Fruit fly (Drosophila melanogaster) whole organism, embryonic: ENCODE results near the gene Inx5.
A peak's percentile ranks its signal among the peaks of the same experiment; 100 is the strongest.

ENCODE experiments used
- CG10274 ChIP-seq: fragments of 200-800 bp; sonication (Bioruptor generic); optimal IDR thresholded peaks from 3 replicates; lab custom pipeline; 2017; ENCODE audit warnings: missing biosample characterization, mild to moderate bottlenecking, missing genetic modification characterization
- CG10321 ChIP-seq: fragments of 200-800 bp; sonication (Bioruptor generic); IDR thresholded peaks from 2 replicates; pipeline ENCODE4 v1.3.6; 2022; ENCODE audit warnings: missing biosample characterization, missing genetic modification characterization
- CG10654 ChIP-seq: fragments of 200-800 bp; sonication (Bioruptor generic); optimal IDR thresholded peaks from 2 replicates; lab custom pipeline; 2016; ENCODE audit warnings: missing biosample characterization, missing genetic modification characterization
- CG10979 ChIP-seq: fragments of 200-800 bp; sonication (Bioruptor generic); optimal IDR thresholded peaks from 2 replicates; lab custom pipeline; 2018; ENCODE audit warnings: missing biosample characterization, mild to moderate bottlenecking, missing genetic modification characterization, moderate library complexity
- CG11695 ChIP-seq: fragments of 200-800 bp; sonication (Bioruptor generic); IDR thresholded peaks from 3 replicates; pipeline ENCODE4 v1.3.6; 2022; ENCODE audit warnings: missing biosample characterization, missing genetic modification characterization
- CG12104 ChIP-seq: fragments of 200-800 bp; sonication (Bioruptor generic); optimal IDR thresholded peaks from 3 replicates; lab custom pipeline; 2016; ENCODE audit warnings: missing biosample characterization, missing genetic modification characterization
- CG12219 ChIP-seq: fragments of 200-800 bp; sonication (Bioruptor generic); optimal IDR thresholded peaks from 3 replicates; lab custom pipeline; 2018; ENCODE audit warnings: missing biosample characterization, mild to moderate bottlenecking, missing genetic modification characterization
- CG1233 ChIP-seq: fragments of 200-800 bp; sonication (Bioruptor generic); optimal IDR thresholded peaks from 4 replicates; lab custom pipeline; 2018; ENCODE audit warnings: missing biosample characterization, mild to moderate bottlenecking, missing genetic modification characterization
- CG15073 ChIP-seq: fragments of 200-800 bp; sonication (Bioruptor generic); optimal IDR thresholded peaks from 2 replicates; lab custom pipeline; 2016; ENCODE audit warnings: missing biosample characterization, missing genetic modification characterization
- CG1529 ChIP-seq: fragments of 200-800 bp; sonication (Bioruptor generic); optimal IDR thresholded peaks from 3 replicates; lab custom pipeline; 2018; ENCODE audit warnings: missing biosample characterization, missing genetic modification characterization
- CG15601 ChIP-seq: fragments of 200-800 bp; sonication (Bioruptor generic); optimal IDR thresholded peaks from 3 replicates; lab custom pipeline; 2019; ENCODE audit warnings: missing biosample characterization, mild to moderate bottlenecking, missing genetic modification characterization, moderate library complexity
- CG15696 ChIP-seq: fragments of 200-800 bp; sonication (Bioruptor generic); optimal IDR thresholded peaks from 2 replicates; lab custom pipeline; 2019; ENCODE audit warnings: missing biosample characterization, mild to moderate bottlenecking, missing genetic modification characterization, moderate library complexity
- CG16815 ChIP-seq: fragments of 200-800 bp; sonication (Bioruptor generic); optimal IDR thresholded peaks from 3 replicates; lab custom pipeline; 2017; ENCODE audit warnings: missing biosample characterization, mild to moderate bottlenecking, missing genetic modification characterization
- CG17829 ChIP-seq: fragments of 200-800 bp; optimal IDR thresholded peaks from 2 replicates; lab custom pipeline; 2019; ENCODE audit warnings: missing biosample characterization, mild to moderate bottlenecking, missing genetic modification characterization, moderate library complexity
- CG18599 ChIP-seq: fragments of 200-800 bp; sonication (Bioruptor generic); optimal IDR thresholded peaks from 3 replicates; lab custom pipeline; 2017; ENCODE audit warnings: missing biosample characterization, missing genetic modification characterization, mild to moderate bottlenecking, moderate library complexity, missing genetic modification reagents
- CG18764 ChIP-seq: fragments of 200-800 bp; sonication (Bioruptor generic); optimal IDR thresholded peaks from 3 replicates; lab custom pipeline; 2016; ENCODE audit warnings: missing biosample characterization, missing genetic modification characterization
- CG2116 ChIP-seq: fragments of 200-800 bp; sonication (Bioruptor generic); optimal IDR thresholded peaks from 3 replicates; lab custom pipeline; 2018; ENCODE audit warnings: missing biosample characterization, mild to moderate bottlenecking, missing genetic modification characterization
- CG2712 ChIP-seq: fragments of 200-800 bp; optimal IDR thresholded peaks from 3 replicates; lab custom pipeline; 2019; ENCODE audit warnings: missing biosample characterization, mild to moderate bottlenecking, missing genetic modification characterization, moderate library complexity
- CG3726 ChIP-seq: fragments of 200-800 bp; sonication (Bioruptor generic); IDR thresholded peaks from 3 replicates; pipeline ENCODE4, ENCODE4 v1.3.6; 2022; ENCODE audit warnings: missing biosample characterization, missing genetic modification characterization
- CG4360 ChIP-seq: fragments of 200-800 bp; sonication (Bioruptor generic); IDR thresholded peaks from 2 replicates; pipeline ENCODE4 v1.3.6; 2022; ENCODE audit warnings: missing biosample characterization, missing genetic modification characterization
- CG9215 ChIP-seq: fragments of 200-800 bp; sonication (Bioruptor generic); IDR thresholded peaks from 2 replicates; pipeline ENCODE4 v1.3.6; 2022; ENCODE audit warnings: missing biosample characterization, missing genetic modification characterization
- CG9932 ChIP-seq: fragments of 200-800 bp; sonication (Bioruptor generic); IDR thresholded peaks from 2 replicates; pipeline ENCODE4 v1.3.6; 2022; ENCODE audit warnings: missing biosample characterization, missing genetic modification characterization
- CkIIα-i1 ChIP-seq: fragments of 200-800 bp; sonication (Bioruptor generic); IDR thresholded peaks from 2 replicates; pipeline ENCODE4 v1.3.6; 2022; ENCODE audit warnings: missing biosample characterization, missing genetic modification characterization
- D19A ChIP-seq: fragments of 200-800 bp; optimal IDR thresholded peaks from 3 replicates; lab custom pipeline; 2019; ENCODE audit warnings: missing biosample characterization, mild to moderate bottlenecking, missing genetic modification characterization, moderate library complexity
- Ets65A ChIP-seq: fragments of 200-800 bp; sonication (Bioruptor generic); peaks from one replicate; lab custom pipeline; 2016; ENCODE audit warnings: missing biosample characterization, missing genetic modification characterization
- H2.0 ChIP-seq: fragments of 200-800 bp; sonication (Bioruptor generic); IDR thresholded peaks from 2 replicates; pipeline ENCODE4 v1.3.6; 2022; ENCODE audit warnings: missing biosample characterization, missing genetic modification characterization
- Hmr ChIP-seq: fragments of 200-800 bp; sonication (Bioruptor generic); optimal IDR thresholded peaks from 3 replicates; lab custom pipeline; 2017; ENCODE audit warnings: mild to moderate bottlenecking, missing biosample characterization, missing genetic modification reagents, missing genetic modification characterization
- Max ChIP-seq: fragments of 200-800 bp; sonication (Bioruptor generic); optimal IDR thresholded peaks from 2 replicates; lab custom pipeline; 2016; ENCODE audit warnings: missing biosample characterization, mild to moderate bottlenecking, missing genetic modification characterization
- Mes4 ChIP-seq: fragments of 200-800 bp; sonication (Bioruptor generic); optimal IDR thresholded peaks from 2 replicates; lab custom pipeline; 2016; ENCODE audit warnings: missing biosample characterization, missing genetic modification characterization
- Nf-YB ChIP-seq: fragments of 200-800 bp; sonication (Bioruptor generic); optimal IDR thresholded peaks from 3 replicates; lab custom pipeline; 2019; ENCODE audit warnings: missing biosample characterization, mild to moderate bottlenecking, missing genetic modification characterization, moderate library complexity
- Pdp1 ChIP-seq, 2 experiments: fragments of 200-800 bp; sonication (Bioruptor generic); optimal IDR thresholded peaks; 3 replicates each; lab custom pipeline; 2016; ENCODE audit warnings: missing biosample characterization in 2 of 2, missing genetic modification characterization in 2 of 2, mild to moderate bottlenecking in 1 of 2, moderate library complexity in 1 of 2
- Ptx1 ChIP-seq: fragments of 200-800 bp; sonication (Bioruptor generic); IDR thresholded peaks from 2 replicates; pipeline ENCODE4 v1.3.6; 2022; ENCODE audit warnings: missing biosample characterization, missing genetic modification characterization
- Six4 ChIP-seq: fragments of 200-800 bp; sonication (Bioruptor generic); optimal IDR thresholded peaks from 2 replicates; lab custom pipeline; 2016; ENCODE audit warnings: missing biosample characterization, missing genetic modification characterization
- Sox100B ChIP-seq: fragments of 200-800 bp; sonication (Bioruptor generic); optimal IDR thresholded peaks from 3 replicates; lab custom pipeline; 2018; ENCODE audit warnings: missing biosample characterization, mild to moderate bottlenecking, missing genetic modification characterization
- Usf ChIP-seq: fragments of 200-800 bp; sonication (Bioruptor generic); optimal IDR thresholded peaks from 2 replicates; lab custom pipeline; 2017; ENCODE audit warnings: missing genotype, missing biosample characterization, missing genetic modification characterization
- btn ChIP-seq: fragments of 200-800 bp; sonication (Bioruptor generic); optimal IDR thresholded peaks from 2 replicates; lab custom pipeline; 2016; ENCODE audit warnings: missing biosample characterization, missing genetic modification characterization
- chif ChIP-seq, 2 experiments: fragments of 200-800 bp; sonication (Bioruptor generic); optimal IDR thresholded peaks; 3 replicates each; lab custom pipeline; 2016; ENCODE audit warnings: missing biosample characterization in 2 of 2, missing genetic modification characterization in 2 of 2
- ewg ChIP-seq: fragments of 200-800 bp; sonication (Bioruptor generic); optimal IDR thresholded peaks from 3 replicates; lab custom pipeline; 2017; ENCODE audit warnings: mild to moderate bottlenecking, missing biosample characterization, missing genetic modification reagents, missing genetic modification characterization
- gem ChIP-seq: fragments of 200-800 bp; sonication (Bioruptor generic); optimal IDR thresholded peaks from 2 replicates; lab custom pipeline; 2019; ENCODE audit warnings: missing biosample characterization, mild to moderate bottlenecking, missing genetic modification characterization, moderate library complexity
- gsb-n ChIP-seq: fragments of 200-800 bp; sonication (Bioruptor generic); optimal IDR thresholded peaks from 3 replicates; lab custom pipeline; 2018; ENCODE audit warnings: missing biosample characterization, mild to moderate bottlenecking, missing genetic modification characterization
- gt ChIP-seq: fragments of 200-800 bp; sonication (Bioruptor generic); IDR thresholded peaks from 2 replicates; pipeline ENCODE4 v1.3.6; 2022; ENCODE audit warnings: missing biosample characterization, missing genetic modification characterization
- lab ChIP-seq: fragments of 200-800 bp; sonication (Bioruptor generic); optimal IDR thresholded peaks from 3 replicates; lab custom pipeline; 2017; ENCODE audit warnings: missing biosample characterization, missing genetic modification characterization, mild to moderate bottlenecking, moderate library complexity, missing genetic modification reagents
- lov ChIP-seq, 2 experiments: fragments of 200-800 bp in 1 of 2; fragments of >200 bp in 1 of 2; sonication (Bioruptor generic) in 1 of 2; IDR thresholded peaks in 1 of 2; optimal IDR thresholded peaks in 1 of 2; 2 replicates in 1 of 2; 3 replicates in 1 of 2; pipeline versions ENCODE4 v1.3.6 to Lab custom; 2017 to 2022; ENCODE audit warnings: missing biosample characterization in 1 of 2, missing genetic modification characterization in 1 of 2
- luna ChIP-seq: fragments of 200-800 bp; sonication (Bioruptor generic); optimal IDR thresholded peaks from 2 replicates; lab custom pipeline; 2016; ENCODE audit warnings: missing biosample characterization, missing genetic modification characterization
- run ChIP-seq: fragments of 200-800 bp; sonication (Bioruptor generic); optimal IDR thresholded peaks from 3 replicates; lab custom pipeline; 2018; ENCODE audit warnings: missing biosample characterization, mild to moderate bottlenecking, missing genetic modification characterization
- salm ChIP-seq: fragments of 200-800 bp; sonication (Bioruptor generic); optimal IDR thresholded peaks from 2 replicates; lab custom pipeline; 2018; ENCODE audit warnings: missing biosample characterization, mild to moderate bottlenecking, missing genetic modification characterization
- so ChIP-seq: fragments of 200-800 bp; sonication (Bioruptor generic); IDR thresholded peaks from 3 replicates; pipeline ENCODE4 v1.3.6; 2022; ENCODE audit warnings: missing biosample characterization, missing genetic modification characterization
- toy ChIP-seq: fragments of 200-800 bp; sonication (Bioruptor generic); IDR thresholded peaks from 2 replicates; pipeline ENCODE4 v1.3.6; 2022; ENCODE audit warnings: missing biosample characterization, missing genetic modification characterization
- vvl ChIP-seq: fragments of 200-800 bp; sonication (Bioruptor generic); IDR thresholded peaks from 2 replicates; pipeline ENCODE4 v1.3.6; 2022; ENCODE audit warnings: missing biosample characterization, missing genetic modification characterization

Gene Inx5

dm6 chrX:19152570-19153287, 18.0 kb downstream of the Inx5 start (continued):
- TF ChIP-seq CG2712 (tag; lab: Kevin White, UChicago) (peak; percentile 71), btn (GFP tag; lab: Kevin White, UChicago) (no peak), CG15073 (GFP tag; lab: Kevin White, UChicago) (no peak), CG18764 (peak; percentile 18), Six4 (GFP tag; lab: Kevin White, UChicago) (peak; percentile 20), CG12104 (GFP tag; lab: Kevin White, UChicago) (peak; percentile 61), Hmr (peak; percentile 17), Ets65A (GFP tag; lab: Kevin White, UChicago) (no peak), run (tag; lab: Kevin White, UChicago) (peak; percentile 12), gsb-n (peak; percentile 62), CG17829 (peak; percentile 55), CG2116 (GFP tag; lab: Kevin White, UChicago) (peak; percentile 2), CG3726 (GFP tag; lab: Robert Waterston, UW) (no peak), CkIIα-i1 (GFP tag; lab: Robert Waterston, UW) (no peak), CG15601 (tag; lab: Kevin White, UChicago) (peak; percentile 23), CG1529 (GFP tag; lab: Kevin White, UChicago) (peak; percentile 36), Usf (no peak), gem (tag; lab: Kevin White, UChicago) (peak; percentile 85), CG12219 (GFP tag; lab: Kevin White, UChicago) (peak; percentile 4), Pdp1 (GFP tag; optimal IDR thresholded peaks at IDR 0.05; lab: Kevin White, UChicago) (peak in 1 of 2 experiments; percentile 16), so (GFP tag; lab: Robert Waterston, UW) (0 out of 3 replicates have a peak, but pooled peaks have one; percentile 8), CG4360 (peak; percentile 91), Ptx1 (GFP tag; lab: Robert Waterston, UW) (peak; percentile 64), CG10274 (peak; percentile 3), CG10321 (GFP tag; lab: Robert Waterston, UW) (no peak; the same call in 1 of the 2 replicates), CG9932 (GFP tag; lab: Robert Waterston, UW) (no peak), CG11695 (GFP tag; lab: Robert Waterston, UW) (peak; percentile 40; the same call in 1 of the 3 replicates), CG15696 (tag; lab: Kevin White, UChicago) (peak; percentile 41), luna (GFP tag; lab: Kevin White, UChicago) (no peak), CG9215 (no peak), salm (tag; lab: Kevin White, UChicago) (peak; percentile 39), lov (optimal IDR thresholded peaks at IDR 0.05; lab: Kevin White, UChicago) (no peak), lov (GFP tag; IDR thresholded peaks at IDR 0.05; lab: Robert Waterston, UW) (no peak), Max (GFP tag; lab: Kevin White, UChicago) (peak; percentile 55), toy (GFP tag; lab: Robert Waterston, UW) (no peak), H2.0 (GFP tag; lab: Robert Waterston, UW) (no peak), D19A (tag; lab: Kevin White, UChicago) (peak; percentile 49), Nf-YB (GFP tag; lab: Kevin White, UChicago) (peak; percentile 21), CG16815 (GFP tag; lab: Kevin White, UChicago) (peak; percentile 43), chif (GFP tag; optimal IDR thresholded peaks at IDR 0.05; lab: Kevin White, UChicago) (peak in 1 of 2 experiments; percentile 34), vvl (GFP tag; lab: Robert Waterston, UW) (peak; percentile 53), gt (GFP tag; lab: Robert Waterston, UW) (no peak), lab (GFP tag; lab: Kevin White, UChicago) (peak; percentile 62), CG1233 (peak; percentile 55), ewg (GFP tag; lab: Kevin White, UChicago) (peak; percentile 54), Sox100B (GFP tag; lab: Kevin White, UChicago) (peak; percentile 76), CG10654 (GFP tag; lab: Kevin White, UChicago) (peak; percentile 49), Mes4 (GFP tag; lab: Kevin White, UChicago) (no peak), CG18599 (GFP tag; lab: Kevin White, UChicago) (peak; percentile 34), CG10979 (peak; percentile 75)
